Fruit fly (Drosophila melanogaster) whole organism: Measurements from ENCODE around the gene btv.

ENCODE experiments used
- CG8478 ChIP-seq: fragments of >200 bp; optimal IDR thresholded peaks from 2 replicates; lab custom pipeline; 2018; ENCODE audit warnings: inconsistent platforms
- Dll ChIP-seq: fragments of >200 bp; optimal IDR thresholded peaks from 2 replicates; lab custom pipeline; 2017
- EcR ChIP-seq, 2 experiments: fragments of >200 bp; optimal IDR thresholded peaks; 2 replicates each; lab custom pipeline; 2017; ENCODE audit warnings: missing biosample characterization in 2 of 2, missing genetic modification characterization in 2 of 2, missing genetic modification reagents in 2 of 2
- pan ChIP-seq: fragments of >200 bp; optimal IDR thresholded peaks from 2 replicates; lab custom pipeline; 2017
- psq ChIP-seq: fragments of >200 bp; optimal IDR thresholded peaks from 2 replicates; lab custom pipeline; 2017

DNA sequence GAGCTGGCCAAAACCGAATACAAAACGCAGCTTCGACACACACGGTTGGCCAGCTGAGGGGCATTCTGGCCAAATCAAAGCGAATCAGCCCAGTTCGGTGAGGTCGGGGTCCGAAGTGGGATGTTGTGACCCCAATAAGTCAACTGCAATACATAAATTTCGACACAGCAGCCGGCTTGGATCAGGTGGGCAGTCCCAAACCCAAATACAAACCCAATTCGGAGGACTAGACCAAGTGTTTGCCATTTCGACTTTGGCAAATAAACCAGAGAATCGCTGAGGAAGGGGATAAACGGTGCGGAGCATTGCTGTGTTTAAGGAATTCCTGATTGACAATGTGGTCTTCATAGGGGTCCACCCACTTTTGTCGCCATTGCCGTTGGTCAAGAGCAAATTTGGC, 6.7 kb upstream of the btv start:
- TF ChIP-seq psq (lab: Kevin White, UChicago) (no peak), pan (lab: Kevin White, UChicago) (no peak), CG8478 (lab: Kevin White, UChicago) (no peak), EcR (GFP tag; optimal IDR thresholded peaks at IDR 0.05; lab: Kevin White, UChicago) (no peak), Dll (lab: Kevin White, UChicago) (no peak)
